Worm (Caenorhabditis elegans) whole organism, dauer: ENCODE measurements around the gene srj-50.

ENCODE experiments used
- unc-62 ChIP-seq: sonication (generic microtip); optimal IDR thresholded peaks from 2 replicates; lab custom pipeline; 2017; ENCODE audit warnings: missing biosample characterization, missing genetic modification reagents, missing genetic modification characterization

Gene srj-50

ce11 chrV:2876188-2876831 is 43.5 kb downstream of the srj-50 start:
- no peak for TF ChIP-seq unc-62

- no peak for TF ChIP-seq unc-62
Measured at ce11 chrV:2877509-2877908, 44.7 kb downstream of the srj-50 start, which contains the start of gene F37B4.10. Gene F37B4.10, minus strand, starts transcription at chrV:2877609.

ce11 chrV:2879801-2880200 is 47.0 kb downstream of the srj-50 start, which contains the start of gene str-39:
Gene str-39, minus strand, starts transcription at chrV:2879901.
- no peak for TF ChIP-seq unc-62

- TF ChIP-seq unc-62, result no peak
Measured at ce11 chrV:2880356-2880755, 47.6 kb downstream of the srj-50 start.

ce11 chrV:2881016-2881415 is 48.2 kb downstream of the srj-50 start, which contains the start of gene ifc-1:
Gene ifc-1, plus strand, starts transcription at chrV:2881393.
- TF ChIP-seq unc-62, result no peak

ce11 chrV:2881565-2881964 is 48.8 kb downstream of the srj-50 start:
- no peak for TF ChIP-seq unc-62

ce11 chrV:2883097-2883496 is 50.3 kb downstream of the srj-50 start:
- no peak for TF ChIP-seq unc-62

- no peak for TF ChIP-seq unc-62
Measured at ce11 chrV:2884411-2884810, 51.6 kb downstream of the srj-50 start, which contains the start of gene sre-24. Gene sre-24, plus strand, starts transcription at chrV:2884711.
